Worm (Caenorhabditis elegans) whole organism, L4/young adult: ENCODE results near the gene acdh-6.

Experiments used
- W03F9.2 ChIP-seq: fragments of 150-350 bp; optimal IDR thresholded peaks from 2 replicates; lab custom pipeline; 2014; ENCODE audit warnings: missing biosample characterization, missing genetic modification characterization
- dao-5 ChIP-seq: sonication (generic microtip); optimal IDR thresholded peaks from 2 replicates; lab custom pipeline; 2016; ENCODE audit warnings: missing genotype, missing genetic modification characterization, moderate library complexity, missing compliant biosample characterization
- him-1 ChIP-seq: sonication (generic microtip); optimal IDR thresholded peaks from 2 replicates; lab custom pipeline; 2016; ENCODE audit warnings: missing genotype, missing genetic modification reagents, missing genetic modification characterization, missing compliant biosample characterization

ce11 chrIII:8535445-8535844, 25.5 kb upstream of the acdh-6 start:
- TF ChIP-seq W03F9.2 (tag; lab: Kevin White, UChicago) (no peak), dao-5 (tag; lab: Kevin White, UChicago) (no peak), him-1 (tag; lab: Kevin White, UChicago) (no peak)
